Worm (Caenorhabditis elegans): ENCODE measurements around the gene srd-39.

The srd-39 gene

ce11 chrX:13284618-13285017 is 15.8 kb downstream of the srd-39 start (continued):
- TF ChIP-seq vab-7 (GFP tag; IDR thresholded peaks at IDR 0.05): 0 out of 2 replicates have a peak, but pooled peaks have one; percentile 61
- peak; percentile 81 for TF ChIP-seq egl-43 (GFP tag; IDR thresholded peaks at IDR 0.05)
- TF ChIP-seq snpc-1.2 (GFP tag; IDR thresholded peaks at IDR 0.05): 0 out of 2 replicates have a peak, but pooled peaks have one; percentile 37

- TF ChIP-seq daf-16 (GFP tag; optimal IDR thresholded peaks at IDR 0.05) (no peak), daf-16 (tag; optimal IDR thresholded peaks at IDR 0.05) (peak; percentile 91), ceh-62 (tag; optimal IDR thresholded peaks at IDR 0.05) (no peak), nhr-28 (tag; optimal IDR thresholded peaks at IDR 0.05) (peak; percentile 38)
These were observed 16.3 kb downstream of the srd-39 start, which contains the start of gene cyp-14A4 for ce11 chrX:13284091-13284490. Gene cyp-14A4, minus strand, starts transcription at chrX:13284197.

- TF ChIP-seq zip-11 (GFP tag; IDR thresholded peaks at IDR 0.05) (no peak), skn-1 (tag; optimal IDR thresholded peaks at IDR 0.05) (no peak), daf-8 (GFP tag; IDR thresholded peaks at IDR 0.05) (no peak), R02D3.7 (tag; optimal IDR thresholded peaks at IDR 0.05) (no peak), egl-27 (tag; optimal IDR thresholded peaks at IDR 0.05) (no peak), nhr-42 (GFP tag; IDR thresholded peaks at IDR 0.05) (no peak), sdz-12 (GFP tag; optimal IDR thresholded peaks at IDR 0.05) (no peak), set-16 (GFP tag; IDR thresholded peaks at IDR 0.05) (no peak), ztf-7 (tag; optimal IDR thresholded peaks at IDR 0.05) (no peak), zip-2 (tag; optimal IDR thresholded peaks at IDR 0.05) (peak; percentile 17), ztf-11 (tag; optimal IDR thresholded peaks at IDR 0.05) (no peak), nhr-76 (tag; optimal IDR thresholded peaks at IDR 0.05) (no peak), unc-39 (tag; optimal IDR thresholded peaks at IDR 0.05) (no peak), vab-7 (GFP tag; IDR thresholded peaks at IDR 0.05) (peak; percentile 83), attf-4 (tag; optimal IDR thresholded peaks at IDR 0.05) (no peak), ctbp-1 (GFP tag; IDR thresholded peaks at IDR 0.05) (0 out of 2 replicates have a peak, but pooled peaks have one; percentile 33), Y48G9A.11 (GFP tag; IDR thresholded peaks at IDR 0.05) (peak; percentile 44; the same call in 1 of the 2 replicates), lin-15B (tag; optimal IDR thresholded peaks at IDR 0.05) (no peak), spr-3 (GFP tag; optimal IDR thresholded peaks at IDR 0.05) (peak; percentile 39), jun-1 (tag; optimal IDR thresholded peaks at IDR 0.05) (no peak), lsy-2 (tag; optimal IDR thresholded peaks at IDR 0.05) (no peak), F37D6.2 (tag; optimal IDR thresholded peaks at IDR 0.05) (no peak), Y75B8A.6 (GFP tag; IDR thresholded peaks at IDR 0.05) (no peak), rbr-2 (tag; optimal IDR thresholded peaks at IDR 0.05) (no peak), lim-7 (GFP tag; IDR thresholded peaks at IDR 0.05) (peak; percentile 90), nhr-25 (tag; optimal IDR thresholded peaks at IDR 0.05; ENCODE audit: borderline replicate concordance, insufficient read depth) (no peak), aha-1 (tag) (no peak), ceh-28 (tag; optimal IDR thresholded peaks at IDR 0.05) (no peak), Y5F2A.4 (GFP tag; optimal IDR thresholded peaks at IDR 0.05) (peak; percentile 28), nhr-41 (GFP tag; IDR thresholded peaks at IDR 0.05) (peak; percentile 64; the same call in 1 of the 2 replicates), unc-130 (GFP tag; optimal IDR thresholded peaks at IDR 0.05) (peak; percentile 19), dmd-8 (GFP tag; IDR thresholded peaks at IDR 0.05) (peak; percentile 87), daf-19 (GFP tag; conservative IDR thresholded peaks at IDR 0.05) (no peak), lin-13 (GFP tag; optimal IDR thresholded peaks at IDR 0.05) (no peak), madf-9 (GFP tag; conservative IDR thresholded peaks at IDR 0.05) (0 out of 2 replicates have a peak, but pooled peaks have one; percentile 44), ZK337.2 (GFP tag; IDR thresholded peaks at IDR 0.05) (peak; percentile 44; the same call in 1 of the 2 replicates), F44E2.7 (GFP tag; IDR thresholded peaks at IDR 0.05) (no peak), zfp-2 (tag; optimal IDR thresholded peaks at IDR 0.05) (no peak), nhr-102 (tag; optimal IDR thresholded peaks at IDR 0.05) (peak; percentile 29), nhr-6 (tag; optimal IDR thresholded peaks at IDR 0.05) (no peak), mdt-29 (GFP tag; IDR thresholded peaks at IDR 0.05) (no peak), ZK546.5 (tag; optimal IDR thresholded peaks at IDR 0.05) (no peak), saeg-2 (GFP tag; IDR thresholded peaks at IDR 0.05) (0 out of 2 replicates have a peak, but pooled peaks have one; percentile 30)
These were observed 16.9 kb downstream of the srd-39 start for ce11 chrX:13283462-13283861.

All from whole organism, L4 larva.